Fruit fly (Drosophila melanogaster) whole organism, embryonic: Measurements from ENCODE around the gene Ran-like.

Source experiments
- Awh ChIP-seq: fragments of 200-800 bp; sonication (Bioruptor generic); IDR thresholded peaks from 2 replicates; pipeline ENCODE4, ENCODE4 v1.3.6; 2022; ENCODE audit warnings: missing biosample characterization, missing genetic modification characterization
- BEAF-32 ChIP-seq: fragments of 200-800 bp; sonication (Bioruptor generic); optimal IDR thresholded peaks from 3 replicates; lab custom pipeline; 2017; ENCODE audit warnings: missing biosample characterization, missing genetic modification characterization, mild to moderate bottlenecking, moderate library complexity, missing genetic modification reagents
- CG11093 ChIP-seq: fragments of 200-800 bp; sonication (Bioruptor generic); IDR thresholded peaks from 3 replicates; pipeline ENCODE4 v1.3.6; 2022; ENCODE audit warnings: missing biosample characterization, missing genetic modification characterization
- CG13296 ChIP-seq: fragments of 200-800 bp; sonication (Bioruptor generic); optimal IDR thresholded peaks from 3 replicates; lab custom pipeline; 2018; ENCODE audit warnings: missing biosample characterization, mild to moderate bottlenecking, missing genetic modification characterization
- CG13424 ChIP-seq: fragments of 200-800 bp; sonication (Bioruptor generic); optimal IDR thresholded peaks from 2 replicates; lab custom pipeline; 2019; ENCODE audit warnings: missing biosample characterization, mild to moderate bottlenecking, missing genetic modification characterization, moderate library complexity
- CG14014 ChIP-seq: fragments of 200-800 bp; sonication (Bioruptor generic); IDR thresholded peaks from 2 replicates; pipeline ENCODE4 v1.3.6; 2022; ENCODE audit warnings: missing biosample characterization, missing genetic modification characterization
- CG15073 ChIP-seq: fragments of 200-800 bp; sonication (Bioruptor generic); optimal IDR thresholded peaks from 2 replicates; lab custom pipeline; 2016; ENCODE audit warnings: missing biosample characterization, missing genetic modification characterization
- CG15601 ChIP-seq: fragments of 200-800 bp; sonication (Bioruptor generic); optimal IDR thresholded peaks from 3 replicates; lab custom pipeline; 2019; ENCODE audit warnings: missing biosample characterization, mild to moderate bottlenecking, missing genetic modification characterization, moderate library complexity
- CG1602 ChIP-seq: fragments of 200-800 bp; sonication (Bioruptor generic); optimal IDR thresholded peaks from 3 replicates; lab custom pipeline; 2016; ENCODE audit warnings: missing biosample characterization, missing genetic modification characterization
- CG17829 ChIP-seq: fragments of 200-800 bp; optimal IDR thresholded peaks from 2 replicates; lab custom pipeline; 2019; ENCODE audit warnings: missing biosample characterization, mild to moderate bottlenecking, missing genetic modification characterization, moderate library complexity
- CG18011 ChIP-seq: fragments of 200-800 bp; sonication (Bioruptor generic); optimal IDR thresholded peaks from 2 replicates; lab custom pipeline; 2017; ENCODE audit warnings: missing biosample characterization, missing genetic modification characterization, mild to moderate bottlenecking, moderate library complexity, missing genotype
- CG1832 ChIP-seq: fragments of 200-800 bp; sonication (Bioruptor generic); optimal IDR thresholded peaks from 2 replicates; lab custom pipeline; 2017; ENCODE audit warnings: missing biosample characterization, mild to moderate bottlenecking, missing genetic modification characterization, inconsistent platforms
- CG2116 ChIP-seq: fragments of 200-800 bp; sonication (Bioruptor generic); optimal IDR thresholded peaks from 3 replicates; lab custom pipeline; 2018; ENCODE audit warnings: missing biosample characterization, mild to moderate bottlenecking, missing genetic modification characterization
- CG30403 ChIP-seq: fragments of 200-800 bp; sonication (Bioruptor generic); optimal IDR thresholded peaks from 3 replicates; lab custom pipeline; 2016; ENCODE audit warnings: missing biosample characterization, missing genetic modification characterization
- CG3163 ChIP-seq: fragments of 200-800 bp; sonication (Bioruptor generic); optimal IDR thresholded peaks from 3 replicates; lab custom pipeline; 2016; ENCODE audit warnings: missing biosample characterization, missing genetic modification characterization
- CG34224 ChIP-seq: fragments of 200-800 bp; sonication (Bioruptor generic); IDR thresholded peaks from 3 replicates; pipeline ENCODE4 v1.3.6; 2022; ENCODE audit warnings: missing biosample characterization, missing genetic modification characterization; ENCODE audit not compliant: partially characterized antibody
- CG6765 ChIP-seq: fragments of 200-800 bp; sonication (Bioruptor generic); optimal IDR thresholded peaks from 3 replicates; lab custom pipeline; 2017; ENCODE audit warnings: missing biosample characterization, mild to moderate bottlenecking, missing genetic modification characterization
- CG6791 ChIP-seq: fragments of 200-800 bp; sonication (Bioruptor generic); IDR thresholded peaks from 3 replicates; pipeline ENCODE4 v1.3.6; 2022; ENCODE audit warnings: missing biosample characterization, missing genetic modification characterization; ENCODE audit not compliant: partially characterized antibody
- CG7839 ChIP-seq: fragments of 200-800 bp; sonication (Bioruptor generic); optimal IDR thresholded peaks from 3 replicates; lab custom pipeline; 2018; ENCODE audit warnings: missing biosample characterization, mild to moderate bottlenecking, missing genetic modification characterization, moderate library complexity
- CG8924 ChIP-seq: fragments of 200-800 bp; optimal IDR thresholded peaks from 3 replicates; lab custom pipeline; 2019; ENCODE audit warnings: missing biosample characterization, mild to moderate bottlenecking, missing genetic modification characterization, moderate library complexity
- CG8944 ChIP-seq: fragments of 200-800 bp; sonication (Bioruptor generic); optimal IDR thresholded peaks from 3 replicates; lab custom pipeline; 2016; ENCODE audit warnings: missing biosample characterization, missing genetic modification characterization
- CG9609 ChIP-seq: fragments of 200-800 bp; sonication (Bioruptor generic); optimal IDR thresholded peaks from 3 replicates; lab custom pipeline; 2016; ENCODE audit warnings: missing biosample characterization, missing genetic modification characterization
- Dbx ChIP-seq: fragments of 200-800 bp; sonication (Bioruptor generic); IDR thresholded peaks from 3 replicates; pipeline ENCODE4 v1.3.6; 2022; ENCODE audit warnings: missing biosample characterization, missing genetic modification characterization
- Dll ChIP-seq: fragments of 200-800 bp; sonication (Bioruptor generic); IDR thresholded peaks from 4 replicates; pipeline ENCODE4 v1.3.6; 2022; ENCODE audit warnings: missing biosample characterization, missing genetic modification characterization; ENCODE audit not compliant: partially characterized antibody
- H15 ChIP-seq: fragments of 200-800 bp; sonication (Bioruptor generic); IDR thresholded peaks from 3 replicates; pipeline ENCODE4 v1.3.6; 2022; ENCODE audit warnings: missing biosample characterization, missing genetic modification characterization
- Hmr ChIP-seq: fragments of 200-800 bp; sonication (Bioruptor generic); optimal IDR thresholded peaks from 3 replicates; lab custom pipeline; 2017; ENCODE audit warnings: mild to moderate bottlenecking, missing biosample characterization, missing genetic modification reagents, missing genetic modification characterization
- MBD-R2 ChIP-seq: fragments of 200-800 bp; sonication (Bioruptor generic); IDR thresholded peaks from 2 replicates; pipeline ENCODE4 v1.3.6; 2022; ENCODE audit warnings: missing biosample characterization, missing genetic modification characterization
- NC2α ChIP-seq: fragments of 200-800 bp; sonication (Bioruptor generic); optimal IDR thresholded peaks from 2 replicates; lab custom pipeline; 2016; ENCODE audit warnings: missing biosample characterization, missing genetic modification characterization
- Opbp ChIP-seq: fragments of 200-800 bp; sonication (Bioruptor generic); IDR thresholded peaks from 3 replicates; pipeline ENCODE4 v1.3.6; 2022; ENCODE audit warnings: missing biosample characterization, missing genetic modification characterization; ENCODE audit not compliant: partially characterized antibody
- Side ChIP-seq: fragments of 200-800 bp; sonication (Bioruptor generic); optimal IDR thresholded peaks from 2 replicates; lab custom pipeline; 2016; ENCODE audit warnings: missing biosample characterization, missing genetic modification characterization
- ab ChIP-seq: fragments of 200-800 bp; sonication (Bioruptor generic); optimal IDR thresholded peaks from 2 replicates; lab custom pipeline; 2016; ENCODE audit warnings: missing biosample characterization, missing genetic modification characterization
- ato ChIP-seq: fragments of 200-800 bp; sonication (Bioruptor generic); IDR thresholded peaks from 2 replicates; pipeline ENCODE4 v1.3.6; 2022; ENCODE audit warnings: missing biosample characterization, missing genetic modification characterization; ENCODE audit not compliant: partially characterized antibody
- bigmax ChIP-seq: fragments of 200-800 bp; sonication (Bioruptor generic); optimal IDR thresholded peaks from 2 replicates; lab custom pipeline; 2018; ENCODE audit warnings: missing biosample characterization, mild to moderate bottlenecking, missing genetic modification characterization
- br ChIP-seq: fragments of >200 bp; optimal IDR thresholded peaks from 2 replicates; lab custom pipeline; 2017
- caup ChIP-seq: fragments of 200-800 bp; sonication (Bioruptor generic); optimal IDR thresholded peaks from 3 replicates; lab custom pipeline; 2017; ENCODE audit warnings: missing biosample characterization, mild to moderate bottlenecking, missing genetic modification characterization, moderate library complexity; ENCODE audit not compliant: severe bottlenecking
- crp ChIP-seq, 2 experiments: fragments of 200-800 bp; sonication (Bioruptor generic); optimal IDR thresholded peaks; 2 replicates in 1 of 2; 3 replicates in 1 of 2; lab custom pipeline; 2017; ENCODE audit warnings: missing biosample characterization in 2 of 2, missing genetic modification characterization in 2 of 2, mild to moderate bottlenecking in 1 of 2, moderate library complexity in 1 of 2
- fd3F ChIP-seq: fragments of 200-800 bp; sonication (Bioruptor generic); optimal IDR thresholded peaks from 2 replicates; lab custom pipeline; 2018; ENCODE audit warnings: missing biosample characterization, mild to moderate bottlenecking, missing genetic modification characterization, moderate library complexity
- gro ChIP-seq: fragments of 200-800 bp; sonication (Bioruptor generic); optimal IDR thresholded peaks from 2 replicates; lab custom pipeline; 2016; ENCODE audit warnings: missing biosample characterization, missing genetic modification characterization
- hbn ChIP-seq: fragments of 200-800 bp; sonication (Bioruptor generic); IDR thresholded peaks from 2 replicates; pipeline ENCODE4 v1.3.6; 2022; ENCODE audit warnings: missing biosample characterization, missing genetic modification characterization; ENCODE audit not compliant: partially characterized antibody
- otp ChIP-seq: fragments of 200-800 bp; sonication (Bioruptor generic); IDR thresholded peaks from 3 replicates; pipeline ENCODE4, ENCODE4 v1.3.6; 2022; ENCODE audit warnings: missing biosample characterization, missing genetic modification characterization
- shn ChIP-seq: fragments of 200-800 bp; sonication (Bioruptor generic); optimal IDR thresholded peaks from 3 replicates; lab custom pipeline; 2016; ENCODE audit warnings: missing biosample characterization, missing genetic modification characterization
- sima ChIP-seq: fragments of 200-800 bp; sonication (Bioruptor generic); optimal IDR thresholded peaks from 2 replicates; lab custom pipeline; 2016; ENCODE audit warnings: missing biosample characterization, missing genetic modification characterization
- sna ChIP-seq: fragments of 200-800 bp; sonication (Bioruptor generic); IDR thresholded peaks from 2 replicates; pipeline ENCODE4 v1.3.6; 2022; ENCODE audit warnings: missing biosample characterization, missing genetic modification characterization; ENCODE audit not compliant: partially characterized antibody
- sob ChIP-seq: fragments of 200-800 bp; sonication (Bioruptor generic); IDR thresholded peaks from 2 replicates; pipeline ENCODE4 v1.3.6; 2022; ENCODE audit warnings: missing biosample characterization, missing genetic modification characterization
- tap ChIP-seq: fragments of 200-800 bp; optimal IDR thresholded peaks from 3 replicates; lab custom pipeline; 2019; ENCODE audit warnings: missing biosample characterization, mild to moderate bottlenecking, missing genetic modification characterization, moderate library complexity
- unpg ChIP-seq: fragments of 200-800 bp; sonication (Bioruptor generic); optimal IDR thresholded peaks from 3 replicates; lab custom pipeline; 2018; ENCODE audit warnings: missing biosample characterization, mild to moderate bottlenecking, missing genetic modification characterization, moderate library complexity
- vfl ChIP-seq: fragments of 200-800 bp; sonication (Bioruptor generic); optimal IDR thresholded peaks from 2 replicates; lab custom pipeline; 2016; ENCODE audit warnings: missing biosample characterization, missing genetic modification characterization
- vnd ChIP-seq: fragments of 200-800 bp; sonication (Bioruptor generic); IDR thresholded peaks from 3 replicates; pipeline ENCODE4 v1.3.6; 2022; ENCODE audit warnings: missing biosample characterization, missing genetic modification characterization; ENCODE audit not compliant: partially characterized antibody
- zen ChIP-seq: fragments of 200-800 bp; sonication (Bioruptor generic); optimal IDR thresholded peaks from 3 replicates; lab custom pipeline; 2018; ENCODE audit warnings: missing biosample characterization, mild to moderate bottlenecking, missing genetic modification characterization, moderate library complexity

Gene Ran-like

DNA sequence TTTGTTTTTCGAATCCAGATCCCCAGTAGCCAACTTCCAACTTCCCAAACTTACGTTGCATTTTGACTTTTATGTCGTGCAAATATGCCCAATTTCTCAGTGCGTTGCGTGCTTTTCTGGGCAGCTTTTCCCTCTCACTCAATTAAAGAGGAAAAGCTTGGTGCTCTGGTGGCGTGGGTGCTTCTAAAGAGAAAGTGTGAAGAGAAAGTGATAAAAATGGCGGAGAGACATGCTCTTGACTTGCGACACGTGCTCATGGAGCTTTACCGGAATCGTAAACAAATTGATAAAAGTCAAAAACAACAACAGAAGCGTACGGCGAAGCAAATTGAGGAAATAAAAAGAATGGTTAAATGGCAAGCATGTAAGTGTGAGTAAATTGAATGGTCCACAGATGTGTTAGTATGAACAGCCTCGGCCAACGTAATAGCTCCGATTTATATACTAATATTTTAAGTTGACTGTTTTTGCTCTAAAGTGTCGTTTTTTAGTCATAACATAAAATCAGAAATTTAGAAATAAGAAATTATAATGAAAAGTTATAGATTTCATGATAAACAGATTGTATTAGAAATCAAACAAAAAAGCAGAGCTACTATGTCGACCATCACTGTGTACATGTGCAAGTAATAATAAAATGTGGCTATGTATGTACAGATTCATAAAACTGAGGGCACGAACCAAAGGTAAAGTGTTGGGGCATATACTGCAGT is 8.8 kb upstream of the Ran-like start (continued):
- TF ChIP-seq gro (GFP tag; lab: Kevin White, UChicago) (no peak), CG8944 (no peak), CG15073 (GFP tag; lab: Kevin White, UChicago) (no peak), CG9609 (GFP tag; lab: Kevin White, UChicago) (no peak), H15 (no peak), sima (GFP tag; lab: Kevin White, UChicago) (no peak), sob (no peak), CG13296 (GFP tag; lab: Kevin White, UChicago) (no peak), Dbx (GFP tag; lab: Robert Waterston, UW) (no peak), unpg (GFP tag; lab: Kevin White, UChicago) (peak; percentile 13), vfl (no peak), fd3F (GFP tag; lab: Kevin White, UChicago) (no peak), br (lab: Kevin White, UChicago) (no peak), bigmax (GFP tag; lab: Kevin White, UChicago) (no peak), CG2116 (GFP tag; lab: Kevin White, UChicago) (no peak), CG15601 (tag; lab: Kevin White, UChicago) (peak; percentile 15), CG1602 (GFP tag; lab: Kevin White, UChicago) (no peak), shn (GFP tag; lab: Kevin White, UChicago) (no peak), hbn (GFP tag; lab: Robert Waterston, UW) (no peak), Opbp (GFP tag; lab: Robert Waterston, UW) (no peak), tap (tag; lab: Kevin White, UChicago) (peak; percentile 60), CG17829 (no peak), Dll (GFP tag; lab: Robert Waterston, UW) (no peak), CG7839 (tag; lab: Kevin White, UChicago) (peak; percentile 46), ab (GFP tag; lab: Kevin White, UChicago) (no peak), Awh (0 out of 2 replicates have a peak, but pooled peaks have one; percentile 53), CG6765 (no peak), CG1832 (GFP tag; lab: Kevin White, UChicago) (no peak), Hmr (GFP tag; lab: Kevin White, UChicago) (peak; percentile 37), Side (GFP tag; lab: Kevin White, UChicago) (no peak), CG8924 (tag; lab: Kevin White, UChicago) (peak; percentile 35), CG34224 (GFP tag; lab: Robert Waterston, UW) (no peak), CG14014 (no peak), CG13424 (peak; percentile 36), CG30403 (GFP tag; lab: Kevin White, UChicago) (peak; percentile 7), CG3163 (GFP tag; lab: Kevin White, UChicago) (peak; percentile 96), zen (tag; lab: Kevin White, UChicago) (no peak), BEAF-32 (no peak), vnd (no peak), crp (GFP tag; optimal IDR thresholded peaks at IDR 0.05; lab: Kevin White, UChicago) (no peak), CG18011 (GFP tag; lab: Kevin White, UChicago) (no peak), CG6791 (no peak; the same call in 2 of the 3 replicates), otp (GFP tag; lab: Robert Waterston, UW) (no peak), NC2α (GFP tag; lab: Kevin White, UChicago) (no peak), MBD-R2 (GFP tag; lab: Robert Waterston, UW) (no peak; the same call in 1 of the 2 replicates), ato (GFP tag; lab: Robert Waterston, UW) (no peak), caup (GFP tag; lab: Kevin White, UChicago) (no peak), CG11093 (GFP tag; lab: Robert Waterston, UW) (no peak), sna (GFP tag; lab: Robert Waterston, UW) (no peak)
